Worm (Caenorhabditis elegans): Measurements from ENCODE around the gene Y44A6D.6.

DNA sequence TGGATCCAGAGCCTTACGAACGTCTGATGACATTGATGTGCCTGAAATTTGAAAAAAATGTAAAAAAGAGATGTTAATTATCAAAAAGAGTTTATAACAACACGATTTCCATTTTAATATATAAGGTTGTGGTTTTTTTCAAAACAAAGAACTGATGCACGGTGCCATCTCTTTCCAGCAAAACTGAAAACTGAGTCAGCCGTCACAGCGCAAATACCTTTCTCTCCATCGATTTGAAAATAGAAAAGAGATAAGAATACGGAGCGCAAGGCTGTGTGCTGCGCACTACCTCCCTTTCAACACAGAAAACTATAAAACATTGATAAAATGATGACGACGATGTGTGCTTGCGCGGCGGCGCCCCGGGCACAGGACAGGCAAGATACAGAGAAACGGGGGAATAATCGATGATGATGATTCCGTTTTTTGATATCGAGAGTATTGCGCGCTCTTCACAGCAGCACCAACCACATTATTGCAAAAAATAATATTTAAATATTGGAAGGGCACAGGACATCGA is 14.7 kb upstream of the Y44A6D.6 start, which contains the start of gene Y44A6D.3:
- TF ChIP-seq ceh-82 (tag; optimal IDR thresholded peaks at IDR 0.05) (no peak), skn-1 (tag; optimal IDR thresholded peaks at IDR 0.05) (no peak), ztf-11 (tag; optimal IDR thresholded peaks at IDR 0.05) (no peak), daf-12 (tag; optimal IDR thresholded peaks at IDR 0.05) (no peak), fkh-10 (GFP tag; optimal IDR thresholded peaks at IDR 0.05) (no peak), snpc-4 (tag; optimal IDR thresholded peaks at IDR 0.05) (no peak), egl-27 (tag; optimal IDR thresholded peaks at IDR 0.05) (no peak), zag-1 (tag; optimal IDR thresholded peaks at IDR 0.05) (no peak)

Data from whole organism, L3 larva.